Fruit fly (Drosophila melanogaster) whole organism, pupa: Measurements from ENCODE around the gene CG33333.

Source experiments
- CG10348 ChIP-seq: fragments of 200-800 bp; sonication (Bioruptor generic); IDR thresholded peaks from 2 replicates; pipeline ENCODE4 v1.3.6; 2022; ENCODE audit warnings: missing biosample characterization, missing genetic modification characterization
- CG12605 ChIP-seq: fragments of 200-800 bp; sonication (Bioruptor generic); IDR thresholded peaks from 2 replicates; pipeline ENCODE4 v1.3.6; 2022; ENCODE audit warnings: missing biosample characterization, missing genetic modification characterization
- CG13204 ChIP-seq: fragments of 200-800 bp; sonication (Bioruptor generic); optimal IDR thresholded peaks from 2 replicates; lab custom pipeline; 2018; ENCODE audit warnings: missing biosample characterization, mild to moderate bottlenecking, missing genetic modification characterization, moderate library complexity
- CG15710 ChIP-seq: fragments of 200-800 bp; sonication (Bioruptor generic); optimal IDR thresholded peaks from 2 replicates; lab custom pipeline; 2018; ENCODE audit warnings: missing biosample characterization, mild to moderate bottlenecking, missing genetic modification characterization, moderate library complexity
- CG17806 ChIP-seq: fragments of 200-800 bp; sonication (Bioruptor generic); optimal IDR thresholded peaks from 2 replicates; lab custom pipeline; 2018; ENCODE audit warnings: missing biosample characterization, mild to moderate bottlenecking, missing genetic modification characterization, moderate library complexity
- CG32121 ChIP-seq: fragments of 200-800 bp; sonication (Bioruptor generic); IDR thresholded peaks from 2 replicates; pipeline ENCODE4 v1.3.6; 2022; ENCODE audit warnings: missing biosample characterization, missing genetic modification characterization
- CG34367 ChIP-seq: fragments of 200-800 bp; sonication (Bioruptor generic); optimal IDR thresholded peaks from 2 replicates; lab custom pipeline; 2018; ENCODE audit warnings: missing biosample characterization, mild to moderate bottlenecking, missing genetic modification characterization
- CG4496 ChIP-seq: fragments of 200-800 bp; sonication (Bioruptor generic); IDR thresholded peaks from 3 replicates; pipeline ENCODE4 v1.3.6; 2022; ENCODE audit warnings: missing biosample characterization, missing genetic modification characterization
- CG8159 ChIP-seq: fragments of 200-800 bp; sonication (Bioruptor generic); optimal IDR thresholded peaks from 3 replicates; lab custom pipeline; 2018; ENCODE audit warnings: missing biosample characterization, mild to moderate bottlenecking, missing genetic modification characterization, moderate library complexity
- CG8301 ChIP-seq: fragments of 200-800 bp; sonication (Bioruptor generic); optimal IDR thresholded peaks from 2 replicates; lab custom pipeline; 2018; ENCODE audit warnings: missing biosample characterization, mild to moderate bottlenecking, missing genetic modification characterization
- CG9948 ChIP-seq: fragments of 200-800 bp; sonication (Bioruptor generic); optimal IDR thresholded peaks from 2 replicates; lab custom pipeline; 2018; ENCODE audit warnings: missing biosample characterization, mild to moderate bottlenecking, missing genetic modification characterization, moderate library complexity
- D1 ChIP-seq: fragments of 200-800 bp; sonication (Bioruptor generic); optimal IDR thresholded peaks from 2 replicates; lab custom pipeline; 2018; ENCODE audit warnings: missing biosample characterization, mild to moderate bottlenecking, missing genetic modification characterization, moderate library complexity
- EcR ChIP-seq: fragments of 200-800 bp; sonication (Bioruptor generic); optimal IDR thresholded peaks from 3 replicates; lab custom pipeline; 2019; ENCODE audit warnings: missing biosample characterization, missing genetic modification characterization, mild to moderate bottlenecking, moderate library complexity, missing genetic modification reagents
- Ets98B ChIP-seq: fragments of 200-800 bp; sonication (Bioruptor generic); IDR thresholded peaks from 2 replicates; pipeline ENCODE4 v1.3.6; 2022; ENCODE audit warnings: missing biosample characterization, missing genetic modification characterization
- Pif1A ChIP-seq: fragments of 200-800 bp; sonication (Bioruptor generic); optimal IDR thresholded peaks from 3 replicates; lab custom pipeline; 2016; ENCODE audit warnings: missing biosample characterization, missing genetic modification characterization
- Pif1B ChIP-seq: fragments of 200-800 bp; sonication (Bioruptor generic); optimal IDR thresholded peaks from 3 replicates; lab custom pipeline; 2016; ENCODE audit warnings: missing biosample characterization, missing genetic modification characterization
- Snoo ChIP-seq: fragments of 200-800 bp; sonication (Bioruptor generic); optimal IDR thresholded peaks from 3 replicates; lab custom pipeline; 2017; ENCODE audit warnings: missing biosample characterization, mild to moderate bottlenecking, missing genetic modification characterization, inconsistent platforms
- fd96Ca ChIP-seq: fragments of 200-800 bp; sonication (Bioruptor generic); IDR thresholded peaks from 3 replicates; pipeline ENCODE4 v1.3.6; 2022; ENCODE audit warnings: missing biosample characterization, missing genetic modification characterization
- gl ChIP-seq: fragments of 200-800 bp; sonication (Bioruptor generic); optimal IDR thresholded peaks from 2 replicates; lab custom pipeline; 2018; ENCODE audit warnings: missing biosample characterization, mild to moderate bottlenecking, missing genetic modification characterization
- rn ChIP-seq: fragments of 200-800 bp; sonication (Bioruptor generic); IDR thresholded peaks from 2 replicates; pipeline ENCODE4 v1.3.6; 2022; ENCODE audit warnings: missing biosample characterization, missing genetic modification characterization

The CG33333 gene

DNA sequence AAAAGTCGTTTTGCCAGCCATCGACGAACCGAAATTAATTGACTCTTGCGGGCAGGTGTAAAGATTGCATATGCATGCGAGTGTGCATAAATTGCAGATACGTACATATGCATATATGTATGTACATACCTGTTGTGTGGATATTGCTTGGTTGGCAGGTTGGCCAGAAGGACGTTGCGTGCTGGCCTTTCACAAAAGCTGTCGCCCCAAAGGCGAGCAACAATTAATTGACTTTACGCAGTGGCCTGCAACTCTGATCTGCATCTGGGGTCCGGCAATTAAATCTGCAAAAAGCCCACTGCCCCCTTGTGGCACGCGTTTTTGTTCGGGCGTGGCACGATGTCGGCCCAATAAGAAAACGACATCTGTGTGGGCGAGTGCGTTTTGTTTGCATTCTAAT is 15.8 kb downstream of the CG33333 start:
- TF ChIP-seq CG15710 (tag; lab: Kevin White, UChicago) (no peak), Snoo (tag; lab: Kevin White, UChicago) (no peak), CG9948 (tag; lab: Kevin White, UChicago) (no peak), CG8159 (no peak), D1 (tag; lab: Kevin White, UChicago) (no peak), Pif1B (GFP tag; lab: Kevin White, UChicago) (no peak), CG17806 (no peak), CG13204 (GFP tag; lab: Kevin White, UChicago) (no peak), EcR (no peak)
- TF ChIP-seq, all 21 proteins: peak for 0

DNA sequence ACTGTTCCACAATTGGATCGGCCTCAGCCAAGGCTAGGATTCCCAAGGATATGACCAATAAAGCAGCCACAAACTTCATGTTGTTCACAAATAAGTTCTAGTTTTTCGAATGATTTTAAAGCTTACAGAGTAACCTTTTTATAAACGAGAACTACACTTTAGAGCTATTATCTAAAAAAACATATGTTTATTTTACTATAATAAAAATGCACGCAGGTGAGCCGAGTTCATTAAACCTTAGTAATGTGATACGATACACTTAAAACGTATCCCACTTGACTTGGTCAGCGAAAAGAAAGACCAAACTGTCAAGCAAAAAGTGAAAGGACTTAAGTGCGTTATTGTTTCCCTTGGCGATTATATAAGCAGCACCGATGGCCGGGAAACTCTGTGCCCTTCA is 17.1 kb downstream of the CG33333 start, which contains the start of gene CG44090:
Gene CG44090, minus strand, starts transcription at position 101 of the 400 bp plus-strand sequence.
- TF ChIP-seq CG9948 (tag; lab: Kevin White, UChicago) (no peak), CG10348 (GFP tag; lab: Robert Waterston, UW) (no peak), gl (no peak), Pif1A (GFP tag; lab: Kevin White, UChicago) (no peak), CG17806 (no peak), CG4496 (GFP tag; lab: Robert Waterston, UW) (no peak), fd96Ca (GFP tag; lab: Robert Waterston, UW) (no peak), rn (no peak), CG8301 (tag; lab: Kevin White, UChicago) (no peak), CG8159 (no peak), Snoo (tag; lab: Kevin White, UChicago) (no peak), CG34367 (tag; lab: Kevin White, UChicago) (no peak), CG32121 (GFP tag; lab: Robert Waterston, UW) (no peak), CG12605 (GFP tag; lab: Robert Waterston, UW) (no peak)

DNA sequence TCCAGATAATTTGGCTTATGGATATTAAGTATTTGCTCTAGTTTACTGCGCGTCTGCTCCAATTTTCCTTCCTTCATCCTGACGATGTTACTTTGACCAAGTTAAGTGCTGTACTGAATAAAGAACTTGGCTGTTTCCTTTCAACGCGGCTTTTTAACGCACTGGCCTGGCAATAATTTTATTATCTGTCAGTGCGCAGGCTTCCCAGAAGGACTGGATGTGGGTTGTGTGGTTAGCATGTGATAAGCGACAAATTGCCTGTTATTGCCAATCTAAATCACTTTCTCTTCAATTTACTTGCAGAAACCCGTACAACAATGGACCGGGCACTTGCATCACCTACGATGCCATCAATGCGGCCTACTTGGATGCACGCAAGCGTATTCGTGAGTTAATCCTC is 23.4 kb downstream of the CG33333 start, which contains the start of gene CG14331:
Gene CG14331, minus strand, starts transcription at position 101 of the 400 bp plus-strand sequence.
- TF ChIP-seq CG34367 (tag; lab: Kevin White, UChicago): no peak
- no peak for TF ChIP-seq Snoo (tag; lab: Kevin White, UChicago)
- TF ChIP-seq EcR: no peak
- no peak for TF ChIP-seq CG12605 (GFP tag; lab: Robert Waterston, UW)
- no peak for TF ChIP-seq rn
- no peak for TF ChIP-seq CG8159
- TF ChIP-seq CG9948 (tag; lab: Kevin White, UChicago): no peak
- no peak for TF ChIP-seq CG13204 (GFP tag; lab: Kevin White, UChicago)
- TF ChIP-seq CG32121 (GFP tag; lab: Robert Waterston, UW): no peak

DNA sequence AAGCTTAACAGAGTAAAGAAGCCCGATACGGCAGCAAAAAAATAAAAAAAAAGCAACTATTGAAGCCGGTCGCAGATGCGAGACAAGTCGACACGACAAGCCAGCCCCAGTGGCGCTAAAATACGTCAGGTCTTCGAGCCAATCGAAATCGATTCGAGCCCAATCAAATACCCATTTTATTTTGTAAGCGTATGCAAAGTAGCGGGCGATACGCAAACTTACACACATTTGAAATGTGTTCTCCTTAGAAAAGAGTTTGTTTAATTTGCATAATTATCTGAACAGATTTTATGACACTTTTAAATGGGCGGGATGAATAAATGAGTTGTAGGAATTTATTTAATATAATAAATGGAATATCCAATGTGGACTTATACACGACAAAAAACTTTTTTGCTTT is 30.3 kb downstream of the CG33333 start:
- TF ChIP-seq CG8301 (tag; lab: Kevin White, UChicago) (no peak), CG15710 (tag; lab: Kevin White, UChicago) (no peak), CG8159 (no peak), D1 (tag; lab: Kevin White, UChicago) (no peak), rn (no peak), CG13204 (GFP tag; lab: Kevin White, UChicago) (no peak), Pif1A (GFP tag; lab: Kevin White, UChicago) (no peak), CG9948 (tag; lab: Kevin White, UChicago) (no peak), CG17806 (no peak), CG32121 (GFP tag; lab: Robert Waterston, UW) (no peak), Pif1B (GFP tag; lab: Kevin White, UChicago) (no peak), CG10348 (GFP tag; lab: Robert Waterston, UW) (no peak), EcR (no peak), Ets98B (no peak), gl (no peak), CG34367 (tag; lab: Kevin White, UChicago) (no peak), fd96Ca (GFP tag; lab: Robert Waterston, UW) (no peak), CG12605 (GFP tag; lab: Robert Waterston, UW) (no peak), CG4496 (GFP tag; lab: Robert Waterston, UW) (no peak)

DNA sequence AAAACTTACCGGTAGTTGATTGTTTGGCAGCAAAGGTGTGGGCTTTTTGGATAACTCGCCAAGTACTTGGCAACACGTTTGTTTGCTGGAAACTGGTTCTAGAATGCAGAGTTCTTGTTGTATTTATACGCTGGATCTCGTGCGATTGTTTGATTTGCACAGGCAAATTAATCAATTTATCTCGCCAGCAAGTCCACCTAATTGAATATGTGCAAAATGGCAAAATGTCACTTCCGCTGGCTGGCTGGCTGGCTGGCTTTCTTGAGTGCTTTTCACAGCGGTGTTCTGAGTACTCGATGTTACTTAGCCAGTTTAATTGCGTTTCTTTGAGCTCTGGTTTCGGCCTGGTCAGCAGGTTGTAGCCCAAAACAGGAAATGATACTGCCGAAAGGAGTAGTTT is 31.5 kb downstream of the CG33333 start, which contains the start of gene Eh:
Gene Eh, minus strand, starts transcription at position 101 of the 400 bp plus-strand sequence.
- no peak for TF ChIP-seq Pif1A (GFP tag; lab: Kevin White, UChicago)
- TF ChIP-seq CG8159: no peak
- no peak for TF ChIP-seq Pif1B (GFP tag; lab: Kevin White, UChicago)
- no peak for TF ChIP-seq fd96Ca (GFP tag; lab: Robert Waterston, UW)
- TF ChIP-seq CG4496 (GFP tag; lab: Robert Waterston, UW): no peak
- TF ChIP-seq CG32121 (GFP tag; lab: Robert Waterston, UW): no peak
- TF ChIP-seq Ets98B: no peak
- no peak for TF ChIP-seq CG34367 (tag; lab: Kevin White, UChicago)
- no peak for TF ChIP-seq CG9948 (tag; lab: Kevin White, UChicago)
- no peak for TF ChIP-seq CG10348 (GFP tag; lab: Robert Waterston, UW)
- TF ChIP-seq Snoo (tag; lab: Kevin White, UChicago): no peak
- TF ChIP-seq D1 (tag; lab: Kevin White, UChicago): no peak
- no peak for TF ChIP-seq CG13204 (GFP tag; lab: Kevin White, UChicago)
- no peak for TF ChIP-seq CG17806
- TF ChIP-seq gl: no peak
- TF ChIP-seq CG15710 (tag; lab: Kevin White, UChicago): no peak
- no peak for TF ChIP-seq EcR

DNA sequence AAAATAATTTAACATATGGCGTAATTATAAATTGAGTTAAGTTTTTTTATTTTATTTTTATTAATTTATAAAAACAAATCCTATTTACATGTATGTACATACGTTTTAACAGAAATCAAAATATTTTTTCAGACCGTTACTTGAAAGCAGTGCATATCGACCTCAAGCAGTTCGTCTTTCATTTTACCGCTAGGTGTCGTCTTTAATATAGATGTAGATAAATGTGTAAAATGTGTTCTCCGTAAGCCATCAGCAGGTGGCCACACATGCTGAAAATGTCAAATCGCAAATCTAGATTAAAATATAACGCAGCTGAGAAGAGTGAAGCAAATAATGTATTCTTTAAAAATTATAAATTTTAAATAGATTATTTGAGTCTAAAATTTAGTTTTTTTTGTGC is 32.1 kb downstream of the CG33333 start:
- TF ChIP-seq CG34367 (tag; lab: Kevin White, UChicago): no peak
- TF ChIP-seq gl: no peak
- no peak for TF ChIP-seq Pif1B (GFP tag; lab: Kevin White, UChicago)
- TF ChIP-seq CG8301 (tag; lab: Kevin White, UChicago): no peak
- TF ChIP-seq D1 (tag; lab: Kevin White, UChicago): peak; percentile 86
- TF ChIP-seq CG32121 (GFP tag; lab: Robert Waterston, UW): no peak
